Worm (Caenorhabditis elegans): ENCODE measurements around the gene T24H10.5.

DNA sequence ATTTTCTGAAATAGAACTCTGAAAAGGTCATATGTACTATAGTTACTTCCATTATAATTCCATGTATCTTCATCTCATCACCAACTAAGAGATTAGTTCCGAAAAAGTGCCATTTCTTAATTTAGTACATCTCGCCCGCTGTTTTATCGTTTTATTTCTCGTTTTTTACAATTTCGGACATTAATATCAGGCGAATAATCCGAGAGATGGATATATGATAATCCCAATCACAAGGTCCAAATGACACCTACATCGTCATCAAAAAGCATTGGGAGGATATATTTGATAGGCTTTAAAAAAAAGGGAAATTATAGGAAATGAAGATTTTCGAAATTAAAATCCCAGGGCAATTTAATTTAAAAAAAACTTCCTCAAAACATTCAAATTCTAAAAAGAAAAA is 19.4 kb downstream of the T24H10.5 start:
- TF ChIP-seq ama-1 (optimal IDR thresholded peaks at IDR 0.05) (no peak), hnd-1 (tag; optimal IDR thresholded peaks at IDR 0.05) (no peak)

Data from whole organism, early embryonic.